Fruit fly (Drosophila melanogaster): ENCODE results near the gene pasha.

- TF ChIP-seq psq (optimal IDR thresholded peaks at IDR 0.05) (no peak), CG8478 (optimal IDR thresholded peaks at IDR 0.05) (no peak), Dll (optimal IDR thresholded peaks at IDR 0.05) (no peak)
These were observed 10.4 kb upstream of the pasha start for dm6 chr3R:31607287-31607849.

All from whole organism.